Fruit fly (Drosophila melanogaster) whole organism, embryonic: Measurements from ENCODE around the gene CG10738.
A peak's percentile ranks its signal among the peaks of the same experiment; 100 is the strongest.

Experiments
- Bdp1 ChIP-seq: fragments of 200-800 bp; sonication (Bioruptor generic); optimal IDR thresholded peaks from 3 replicates; lab custom pipeline; 2016; ENCODE audit warnings: missing biosample characterization, missing genetic modification characterization
- CG11085 ChIP-seq: fragments of 200-800 bp; sonication (Bioruptor generic); IDR thresholded peaks from 2 replicates; pipeline ENCODE4 v1.3.6; 2022; ENCODE audit warnings: missing biosample characterization, missing genetic modification characterization
- CG13287 ChIP-seq: fragments of 200-800 bp; sonication (Bioruptor generic); IDR thresholded peaks from 2 replicates; pipeline ENCODE4 v1.3.6; 2022; ENCODE audit warnings: missing biosample characterization, missing genetic modification characterization; ENCODE audit not compliant: partially characterized antibody
- CG16863 ChIP-seq: fragments of 200-800 bp; sonication (Bioruptor generic); optimal IDR thresholded peaks from 3 replicates; lab custom pipeline; 2016; ENCODE audit warnings: missing biosample characterization, missing genetic modification characterization
- CG1792 ChIP-seq: fragments of 200-800 bp; sonication (Bioruptor generic); optimal IDR thresholded peaks from 2 replicates; lab custom pipeline; 2016; ENCODE audit warnings: missing biosample characterization, missing genetic modification characterization
- CG18599 ChIP-seq: fragments of 200-800 bp; sonication (Bioruptor generic); optimal IDR thresholded peaks from 3 replicates; lab custom pipeline; 2017; ENCODE audit warnings: missing biosample characterization, missing genetic modification characterization, mild to moderate bottlenecking, moderate library complexity, missing genetic modification reagents
- CG18619 ChIP-seq: fragments of 200-800 bp; sonication (Bioruptor generic); optimal IDR thresholded peaks from 3 replicates; lab custom pipeline; 2017; ENCODE audit warnings: missing biosample characterization, mild to moderate bottlenecking, missing genetic modification characterization
- CG2678 ChIP-seq: fragments of 200-800 bp; sonication (Bioruptor generic); optimal IDR thresholded peaks from 3 replicates; lab custom pipeline; 2019; ENCODE audit warnings: missing biosample characterization, mild to moderate bottlenecking, missing genetic modification characterization, moderate library complexity
- CG2712 ChIP-seq: fragments of 200-800 bp; optimal IDR thresholded peaks from 3 replicates; lab custom pipeline; 2019; ENCODE audit warnings: missing biosample characterization, mild to moderate bottlenecking, missing genetic modification characterization, moderate library complexity
- CG30020 ChIP-seq: fragments of 200-800 bp; optimal IDR thresholded peaks from 2 replicates; lab custom pipeline; 2019; ENCODE audit warnings: missing biosample characterization, mild to moderate bottlenecking, missing genetic modification characterization, moderate library complexity
- CG33557 ChIP-seq: fragments of 200-800 bp; sonication (Bioruptor generic); optimal IDR thresholded peaks from 2 replicates; lab custom pipeline; 2019; ENCODE audit warnings: missing biosample characterization, mild to moderate bottlenecking, missing genetic modification characterization, moderate library complexity
- CG3838 ChIP-seq: fragments of 200-800 bp; sonication (Bioruptor generic); optimal IDR thresholded peaks from 3 replicates; lab custom pipeline; 2016; ENCODE audit warnings: missing biosample characterization, missing genetic modification characterization
- CG42726 ChIP-seq: fragments of 200-800 bp; sonication (Bioruptor generic); IDR thresholded peaks from 2 replicates; pipeline ENCODE4 v1.3.6; 2022; ENCODE audit warnings: missing biosample characterization, missing genetic modification characterization; ENCODE audit not compliant: partially characterized antibody
- CG6272 ChIP-seq: fragments of 200-800 bp; sonication (Bioruptor generic); IDR thresholded peaks from 2 replicates; pipeline ENCODE4 v1.3.6; 2022; ENCODE audit warnings: missing biosample characterization, missing genetic modification characterization
- CG6765 ChIP-seq: fragments of 200-800 bp; sonication (Bioruptor generic); optimal IDR thresholded peaks from 3 replicates; lab custom pipeline; 2017; ENCODE audit warnings: missing biosample characterization, mild to moderate bottlenecking, missing genetic modification characterization
- CG6813 ChIP-seq: fragments of 200-800 bp; sonication (Bioruptor generic); optimal IDR thresholded peaks from 2 replicates; lab custom pipeline; 2017; ENCODE audit warnings: missing biosample characterization, missing genetic modification characterization, mild to moderate bottlenecking, moderate library complexity, missing genetic modification reagents
- CG7556 ChIP-seq: fragments of 200-800 bp; sonication (Bioruptor generic); optimal IDR thresholded peaks from 2 replicates; lab custom pipeline; 2017; ENCODE audit warnings: missing biosample characterization, mild to moderate bottlenecking, missing genetic modification characterization
- CG7786 ChIP-seq: fragments of 200-800 bp; sonication (Bioruptor generic); optimal IDR thresholded peaks from 2 replicates; lab custom pipeline; 2016; ENCODE audit warnings: missing biosample characterization, missing genetic modification characterization
- CG8089 ChIP-seq: fragments of 200-800 bp; sonication (Bioruptor generic); optimal IDR thresholded peaks from 3 replicates; lab custom pipeline; 2016; ENCODE audit warnings: missing biosample characterization, missing genetic modification characterization
- CG8388 ChIP-seq: fragments of 200-800 bp; sonication (Bioruptor generic); optimal IDR thresholded peaks from 2 replicates; lab custom pipeline; 2019; ENCODE audit warnings: missing biosample characterization, mild to moderate bottlenecking, missing genetic modification characterization, moderate library complexity
- CG9817 ChIP-seq: fragments of 200-800 bp; sonication (Bioruptor generic); optimal IDR thresholded peaks from 2 replicates; lab custom pipeline; 2018; ENCODE audit warnings: missing biosample characterization, mild to moderate bottlenecking, missing genetic modification characterization, moderate library complexity
- CkIIα-i1 ChIP-seq: fragments of 200-800 bp; sonication (Bioruptor generic); IDR thresholded peaks from 2 replicates; pipeline ENCODE4 v1.3.6; 2022; ENCODE audit warnings: missing biosample characterization, missing genetic modification characterization
- Doc3 ChIP-seq: fragments of 200-800 bp; sonication (Bioruptor generic); IDR thresholded peaks from 3 replicates; pipeline ENCODE4 v1.3.6; 2022; ENCODE audit warnings: missing biosample characterization, missing genetic modification characterization; ENCODE audit not compliant: partially characterized antibody
- Elba2 ChIP-seq: fragments of 200-800 bp; sonication (Bioruptor generic); optimal IDR thresholded peaks from 3 replicates; lab custom pipeline; 2016; ENCODE audit warnings: missing biosample characterization, missing genetic modification characterization
- Hand ChIP-seq: fragments of 200-800 bp; sonication (Bioruptor generic); optimal IDR thresholded peaks from 2 replicates; lab custom pipeline; 2017; ENCODE audit warnings: mild to moderate bottlenecking, missing biosample characterization, missing genetic modification reagents, missing genetic modification characterization
- Hr78 ChIP-seq, 2 experiments: fragments of 200-800 bp in 1 of 2; fragments of >200 bp in 1 of 2; sonication (Bioruptor generic) in 1 of 2; optimal IDR thresholded peaks; 2 replicates each; lab custom pipeline; 2017 to 2019; ENCODE audit warnings: missing biosample characterization in 2 of 2, missing genetic modification characterization in 2 of 2, mild to moderate bottlenecking in 1 of 2, moderate library complexity in 1 of 2
- Kr ChIP-seq: fragments of 200-800 bp; sonication (Bioruptor generic); optimal IDR thresholded peaks from 2 replicates; lab custom pipeline; 2017; ENCODE audit warnings: missing biosample characterization, mild to moderate bottlenecking, missing genetic modification characterization
- Med ChIP-seq: fragments of 200-800 bp; sonication (Bioruptor generic); peaks from one replicate; lab custom pipeline; 2016; ENCODE audit warnings: missing biosample characterization, missing genetic modification characterization, mild to moderate bottlenecking, inconsistent platforms, moderate library complexity
- Myb ChIP-seq: fragments of 200-800 bp; sonication (Bioruptor generic); optimal IDR thresholded peaks from 2 replicates; lab custom pipeline; 2016; ENCODE audit warnings: missing biosample characterization, missing genetic modification characterization
- NC2α ChIP-seq: fragments of 200-800 bp; sonication (Bioruptor generic); optimal IDR thresholded peaks from 2 replicates; lab custom pipeline; 2016; ENCODE audit warnings: missing biosample characterization, missing genetic modification characterization
- Ssrp ChIP-seq: fragments of 200-800 bp; sonication (Bioruptor generic); optimal IDR thresholded peaks from 2 replicates; lab custom pipeline; 2018; ENCODE audit warnings: missing biosample characterization, mild to moderate bottlenecking, missing genetic modification characterization, moderate library complexity
- Trl ChIP-seq, 3 experiments: fragments of >200 bp in 2 of 3; fragments of 200-800 bp in 1 of 3; sonication (Bioruptor generic) in 1 of 3; optimal IDR thresholded peaks; 2 replicates in 1 of 3; 3 replicates in 2 of 3; lab custom pipeline; 2016 to 2017; ENCODE audit warnings: missing biosample characterization in 1 of 3, missing genetic modification characterization in 1 of 3
- Vsx1 ChIP-seq: fragments of 200-800 bp; sonication (Bioruptor generic); optimal IDR thresholded peaks from 2 replicates; lab custom pipeline; 2017; ENCODE audit warnings: missing biosample characterization, mild to moderate bottlenecking, missing genetic modification characterization, missing genetic modification reagents
- al ChIP-seq: fragments of 200-800 bp; sonication (Bioruptor generic); IDR thresholded peaks from 2 replicates; pipeline ENCODE4 v1.3.6; 2022; ENCODE audit warnings: missing biosample characterization, missing genetic modification characterization
- cas ChIP-seq: fragments of 200-800 bp; sonication (Bioruptor generic); IDR thresholded peaks from 2 replicates; pipeline ENCODE4 v1.3.6; 2022; ENCODE audit warnings: missing biosample characterization, missing genetic modification characterization
- chif ChIP-seq, 2 experiments: fragments of 200-800 bp; sonication (Bioruptor generic); optimal IDR thresholded peaks; 3 replicates each; lab custom pipeline; 2016; ENCODE audit warnings: missing biosample characterization in 2 of 2, missing genetic modification characterization in 2 of 2
- croc ChIP-seq: fragments of 200-800 bp; sonication (Bioruptor generic); conservative IDR thresholded peaks from 3 replicates; pipeline ENCODE4 v1.3.6; 2022; ENCODE audit warnings: missing biosample characterization, missing genetic modification characterization
- dmrt99B ChIP-seq: fragments of 200-800 bp; sonication (Bioruptor generic); optimal IDR thresholded peaks from 2 replicates; lab custom pipeline; 2018; ENCODE audit warnings: missing biosample characterization, mild to moderate bottlenecking, missing genetic modification characterization, moderate library complexity
- esg ChIP-seq: fragments of 200-800 bp; sonication (Bioruptor generic); conservative IDR thresholded peaks from 2 replicates; pipeline ENCODE4 v1.3.6; 2022; ENCODE audit warnings: missing biosample characterization, missing genetic modification characterization
- fd64A ChIP-seq: fragments of 200-800 bp; sonication (Bioruptor generic); optimal IDR thresholded peaks from 3 replicates; lab custom pipeline; 2018; ENCODE audit warnings: missing biosample characterization, mild to moderate bottlenecking, missing genetic modification characterization
- fd96Cb ChIP-seq: fragments of 200-800 bp; sonication (Bioruptor generic); optimal IDR thresholded peaks from 2 replicates; lab custom pipeline; 2018; ENCODE audit warnings: missing biosample characterization, mild to moderate bottlenecking, missing genetic modification characterization, moderate library complexity
- gem ChIP-seq: fragments of 200-800 bp; sonication (Bioruptor generic); optimal IDR thresholded peaks from 2 replicates; lab custom pipeline; 2019; ENCODE audit warnings: missing biosample characterization, mild to moderate bottlenecking, missing genetic modification characterization, moderate library complexity
- hth ChIP-seq: fragments of >200 bp; optimal IDR thresholded peaks from 2 replicates; lab custom pipeline; 2017; ENCODE audit warnings: inconsistent platforms
- inv ChIP-seq: fragments of 200-800 bp; sonication (Bioruptor generic); IDR thresholded peaks from 2 replicates; pipeline ENCODE4 v1.3.6; 2022; ENCODE audit warnings: missing biosample characterization, missing genetic modification characterization; ENCODE audit not compliant: partially characterized antibody
- kay ChIP-seq: fragments of 200-800 bp; sonication (Bioruptor generic); optimal IDR thresholded peaks from 2 replicates; lab custom pipeline; 2016; ENCODE audit warnings: missing biosample characterization, missing genetic modification characterization
- lab ChIP-seq: fragments of 200-800 bp; sonication (Bioruptor generic); optimal IDR thresholded peaks from 3 replicates; lab custom pipeline; 2017; ENCODE audit warnings: missing biosample characterization, missing genetic modification characterization, mild to moderate bottlenecking, moderate library complexity, missing genetic modification reagents
- sim ChIP-seq: fragments of 200-800 bp; sonication (Bioruptor generic); IDR thresholded peaks from 2 replicates; pipeline ENCODE4 v1.3.6; 2022; ENCODE audit warnings: missing biosample characterization, missing genetic modification characterization
- slou ChIP-seq: fragments of 200-800 bp; sonication (Bioruptor generic); optimal IDR thresholded peaks from 3 replicates; lab custom pipeline; 2016; ENCODE audit warnings: missing biosample characterization, missing genetic modification characterization
- tgo ChIP-seq: fragments of 200-800 bp; sonication (Bioruptor generic); IDR thresholded peaks from 3 replicates; pipeline ENCODE4 v1.3.6; 2022; ENCODE audit warnings: missing biosample characterization, missing genetic modification characterization
- tup ChIP-seq: fragments of 200-800 bp; sonication (Bioruptor generic); optimal IDR thresholded peaks from 2 replicates; lab custom pipeline; 2016; ENCODE audit warnings: missing biosample characterization, mild to moderate bottlenecking, missing genetic modification characterization, moderate library complexity

Gene CG10738

DNA sequence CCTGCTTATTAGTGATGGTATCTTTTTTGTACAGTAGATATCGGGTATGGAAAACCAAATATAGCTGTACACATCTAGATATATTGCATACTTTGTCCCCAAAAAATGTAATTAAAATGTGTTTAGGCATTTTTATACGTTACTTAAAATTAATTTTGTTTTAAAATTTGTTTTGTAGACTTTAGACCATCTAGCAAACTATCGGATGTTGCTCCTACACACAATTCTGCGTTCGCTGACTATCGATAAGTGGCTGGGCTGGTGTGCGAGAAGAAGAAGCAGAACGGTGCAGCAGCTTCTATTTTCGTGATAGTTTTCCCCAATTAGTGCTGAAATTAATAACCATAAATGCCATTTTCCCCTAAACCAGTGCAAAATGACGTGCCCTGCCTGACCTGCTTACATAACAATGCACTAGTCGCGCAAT lies 62.6 kb downstream of the CG10738 start, which contains the start of the genes Vps36 and Liprin-beta (continued):
- TF ChIP-seq CkIIα-i1 (GFP tag; lab: Robert Waterston, UW) (no peak), esg (GFP tag; lab: Robert Waterston, UW) (peak; percentile 87), slou (GFP tag; lab: Kevin White, UChicago) (peak; percentile 85), CG18619 (GFP tag; lab: Kevin White, UChicago) (peak; percentile 75), Bdp1 (GFP tag; lab: Kevin White, UChicago) (peak; percentile 74), CG1792 (GFP tag; lab: Kevin White, UChicago) (peak; percentile 81), CG6272 (GFP tag; lab: Robert Waterston, UW) (peak; percentile 93), Vsx1 (GFP tag; lab: Kevin White, UChicago) (no peak), fd64A (GFP tag; lab: Kevin White, UChicago) (no peak), dmrt99B (tag; lab: Kevin White, UChicago) (no peak), chif (GFP tag; optimal IDR thresholded peaks at IDR 0.05; lab: Kevin White, UChicago) (peak; percentile 88 to 94), Hr78 (GFP tag; optimal IDR thresholded peaks at IDR 0.05; lab: Kevin White, UChicago) (no peak), lab (GFP tag; lab: Kevin White, UChicago) (no peak), tup (GFP tag; lab: Kevin White, UChicago) (peak; percentile 59), NC2α (peak; percentile 78), CG8089 (GFP tag; lab: Kevin White, UChicago) (peak; percentile 84), Kr (no peak), CG42726 (GFP tag; lab: Robert Waterston, UW) (peak; percentile 93), CG2712 (tag; lab: Kevin White, UChicago) (peak; percentile 87), Ssrp (peak; percentile 88), Hand (GFP tag; lab: Kevin White, UChicago) (peak; percentile 17), Elba2 (GFP tag; lab: Kevin White, UChicago) (peak; percentile 90), CG9817 (peak; percentile 93), hth (lab: Kevin White, UChicago) (no peak), CG30020 (tag; lab: Kevin White, UChicago) (peak; percentile 88), Trl (optimal IDR thresholded peaks at IDR 0.05; lab: Kevin White, UChicago) (no peak), Trl (GFP tag; optimal IDR thresholded peaks at IDR 0.05; lab: Kevin White, UChicago) (peak; percentile 90), kay (GFP tag; lab: Kevin White, UChicago) (peak; percentile 92), Med (GFP tag; lab: Kevin White, UChicago) (peak; percentile 97), CG2678 (no peak), Doc3 (GFP tag; lab: Robert Waterston, UW) (peak; percentile 99), CG13287 (GFP tag; lab: Robert Waterston, UW) (peak; percentile 97), CG8388 (GFP tag; lab: Kevin White, UChicago) (peak; percentile 77), fd96Cb (tag; lab: Kevin White, UChicago) (peak; percentile 75), CG18599 (GFP tag; lab: Kevin White, UChicago) (peak; percentile 85), CG33557 (GFP tag; lab: Kevin White, UChicago) (peak; percentile 79), croc (peak; percentile 73), gem (tag; lab: Kevin White, UChicago) (no peak), tgo (peak; percentile 87), CG7786 (GFP tag; lab: Kevin White, UChicago) (peak; percentile 89), al (GFP tag; lab: Robert Waterston, UW) (peak; percentile 86), cas (peak; percentile 77), inv (GFP tag; lab: Robert Waterston, UW) (peak; percentile 97), CG11085 (peak; percentile 85), CG6765 (GFP tag; lab: Kevin White, UChicago) (peak; percentile 15), CG6813 (GFP tag; lab: Kevin White, UChicago) (peak; percentile 11), sim (GFP tag; lab: Robert Waterston, UW) (no peak), Myb (GFP tag; lab: Kevin White, UChicago) (peak; percentile 72), CG16863 (peak; percentile 84), CG3838 (GFP tag; lab: Kevin White, UChicago) (peak; percentile 62), CG7556 (peak; percentile 69)
